Worm (Caenorhabditis elegans): Measurements from ENCODE around the gene W02B12.11.

Gene W02B12.11

DNA sequence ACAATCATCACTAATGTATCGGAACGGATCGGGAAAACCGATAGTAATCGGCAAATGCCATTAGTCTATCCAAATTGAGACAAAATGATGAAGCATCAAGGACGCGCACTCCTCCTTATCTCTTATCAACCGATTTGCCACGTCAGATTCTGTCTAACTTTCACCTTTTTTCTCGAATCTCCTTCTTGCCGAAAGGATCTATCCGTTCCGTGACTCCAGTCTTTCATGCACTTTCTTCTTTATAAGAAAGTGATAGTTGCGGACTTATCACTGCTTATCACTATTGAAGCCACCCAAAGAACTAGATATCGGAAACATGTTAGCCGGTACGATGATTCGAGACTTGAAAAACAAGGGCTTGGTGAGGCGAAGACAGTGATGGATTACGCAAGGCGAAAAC, 28.3 kb downstream of the W02B12.11 start:
- TF ChIP-seq F37D6.2 (tag; optimal IDR thresholded peaks at IDR 0.05): no peak
- peak; percentile 86 for TF ChIP-seq nhr-28 (tag; optimal IDR thresholded peaks at IDR 0.05)
- TF ChIP-seq nhr-48 (tag; optimal IDR thresholded peaks at IDR 0.05): peak; percentile 28
- TF ChIP-seq madf-9 (GFP tag; conservative IDR thresholded peaks at IDR 0.05): no peak
- TF ChIP-seq mdl-1 (tag; optimal IDR thresholded peaks at IDR 0.05): peak in 1 of 2 experiments; percentile 54
- peak; percentile 68 for TF ChIP-seq mxl-3 (GFP tag; optimal IDR thresholded peaks at IDR 0.05)
- TF ChIP-seq dmd-8 (GFP tag; IDR thresholded peaks at IDR 0.05): no peak
- TF ChIP-seq dmd-9 (GFP tag; IDR thresholded peaks at IDR 0.05): no peak
- no peak for TF ChIP-seq aha-1 (tag)
- TF ChIP-seq tag-97 (GFP tag; IDR thresholded peaks at IDR 0.05): no peak
- peak; percentile 51 for TF ChIP-seq hlh-11 (tag; optimal IDR thresholded peaks at IDR 0.05)
- TF ChIP-seq nhr-25 (tag; optimal IDR thresholded peaks at IDR 0.05; ENCODE audit: borderline replicate concordance, insufficient read depth): peak; percentile 6

DNA sequence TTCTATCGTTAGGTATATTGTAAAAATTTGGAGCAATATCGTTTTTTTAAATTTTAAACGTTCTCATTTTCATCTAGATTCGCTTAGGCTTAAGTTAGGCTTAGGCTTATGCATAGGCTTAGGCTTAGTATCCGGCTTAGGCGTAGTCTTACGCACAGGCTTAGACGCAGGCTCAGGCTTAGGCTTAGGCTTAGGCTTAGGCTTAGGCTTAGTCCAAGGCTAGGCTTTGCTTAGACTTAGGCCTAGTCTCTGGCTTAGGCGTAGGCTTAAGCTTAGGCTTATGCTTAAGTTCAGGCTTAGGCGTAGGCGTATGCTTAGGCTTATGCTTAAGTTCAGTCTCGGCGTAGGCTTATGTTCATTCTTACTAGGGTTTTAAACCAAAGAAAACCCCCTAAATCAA, 30.1 kb downstream of the W02B12.11 start:
- no peak for TF ChIP-seq hif-1 (tag; optimal IDR thresholded peaks at IDR 0.05)
- no peak for TF ChIP-seq snpc-4 (tag; optimal IDR thresholded peaks at IDR 0.05)
- TF ChIP-seq Y75B8A.6 (GFP tag; IDR thresholded peaks at IDR 0.05): no peak
- no peak for TF ChIP-seq nhr-28 (tag; optimal IDR thresholded peaks at IDR 0.05)
- TF ChIP-seq Y105C5A.15 (GFP tag; IDR thresholded peaks at IDR 0.05): no peak
- TF ChIP-seq dmd-8 (GFP tag; IDR thresholded peaks at IDR 0.05): no peak
- TF ChIP-seq nhr-25 (tag; optimal IDR thresholded peaks at IDR 0.05; ENCODE audit: borderline replicate concordance, insufficient read depth): no peak
- TF ChIP-seq mdl-1 (tag; optimal IDR thresholded peaks at IDR 0.05): no peak
- TF ChIP-seq F37D6.2 (tag; optimal IDR thresholded peaks at IDR 0.05): no peak
- TF ChIP-seq lim-7 (GFP tag; IDR thresholded peaks at IDR 0.05): no peak
- no peak for TF ChIP-seq lin-1 (GFP tag; IDR thresholded peaks at IDR 0.05)
- no peak for TF ChIP-seq ceh-28 (tag; optimal IDR thresholded peaks at IDR 0.05)
- TF ChIP-seq ZK337.2 (GFP tag; IDR thresholded peaks at IDR 0.05): no peak
- no peak for TF ChIP-seq daf-12 (tag; optimal IDR thresholded peaks at IDR 0.05)
- no peak for TF ChIP-seq unc-39 (tag; optimal IDR thresholded peaks at IDR 0.05)

DNA sequence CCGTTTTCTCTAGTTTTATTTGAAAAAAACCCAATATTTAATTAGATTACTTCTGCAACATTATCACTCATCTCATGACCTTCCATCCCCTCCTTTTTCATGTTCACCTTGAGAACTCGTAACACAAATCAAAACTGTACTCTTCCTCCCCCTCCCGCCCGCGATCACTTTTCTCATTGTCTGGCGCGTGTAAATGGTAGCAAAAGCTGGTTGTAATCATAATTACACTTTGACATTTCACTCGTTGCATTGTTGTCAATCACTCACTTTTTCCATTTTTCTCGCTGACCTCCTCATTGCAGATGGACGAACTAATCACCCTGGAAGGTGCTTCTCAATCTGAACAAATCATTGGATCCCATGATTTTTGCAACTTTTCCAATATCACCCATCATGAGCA, 36.7 kb downstream of the W02B12.11 start, which contains the start of gene npr-41:
Gene npr-41 (plus strand): TSS at position 301 of the 400 bp plus-strand sequence.
- TF ChIP-seq gei-8 (GFP tag; optimal IDR thresholded peaks at IDR 0.05) (no peak), F44E2.7 (GFP tag; IDR thresholded peaks at IDR 0.05) (no peak), mxl-2 (GFP tag; conservative IDR thresholded peaks at IDR 0.05) (no peak), mes-2 (tag; optimal IDR thresholded peaks at IDR 0.05; ENCODE audit: poor library complexity, severe bottlenecking) (no peak), set-16 (GFP tag; IDR thresholded peaks at IDR 0.05) (no peak), saeg-2 (GFP tag; IDR thresholded peaks at IDR 0.05) (no peak), ceh-20 (GFP tag; IDR thresholded peaks at IDR 0.05) (no peak), php-3 (GFP tag; IDR thresholded peaks at IDR 0.05) (no peak), daf-12 (tag; optimal IDR thresholded peaks at IDR 0.05) (no peak), dpl-1 (GFP tag; optimal IDR thresholded peaks at IDR 0.05) (no peak), spr-3 (GFP tag; optimal IDR thresholded peaks at IDR 0.05) (no peak), hif-1 (tag; optimal IDR thresholded peaks at IDR 0.05) (no peak), F37D6.2 (tag; optimal IDR thresholded peaks at IDR 0.05) (no peak), mxl-3 (GFP tag; optimal IDR thresholded peaks at IDR 0.05) (no peak), nhr-6 (tag; optimal IDR thresholded peaks at IDR 0.05) (no peak), cey-2 (tag; optimal IDR thresholded peaks at IDR 0.05; ENCODE audit: borderline replicate concordance, insufficient read depth) (no peak)

DNA sequence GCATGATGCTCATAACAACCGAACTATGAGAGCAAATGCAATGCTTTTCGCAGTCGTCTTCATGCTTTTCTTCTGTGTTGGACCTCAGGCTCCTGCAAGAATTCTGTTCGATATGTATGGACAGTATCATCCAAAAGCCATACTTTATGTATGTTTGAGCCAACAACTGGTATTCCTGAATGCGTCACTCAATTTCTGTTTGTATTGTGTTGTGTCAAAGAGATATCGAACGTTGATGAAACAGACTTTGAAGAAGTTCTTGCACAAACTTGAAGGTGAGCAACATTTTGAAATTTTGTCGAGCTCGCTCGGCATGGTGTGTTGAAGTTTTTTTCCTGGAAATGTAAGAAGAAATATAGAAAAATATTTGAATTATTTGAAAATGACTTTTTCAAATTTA, 39.3 kb downstream of the W02B12.11 start:
- TF ChIP-seq nhr-111 (GFP tag; optimal IDR thresholded peaks at IDR 0.05) (no peak), aha-1 (tag) (peak; percentile 59), unc-62 (GFP tag; optimal IDR thresholded peaks at IDR 0.05 in 1 of 2) (peak in 1 of 2 experiments; percentile 74), unc-62 (tag; optimal IDR thresholded peaks at IDR 0.05) (no peak), hlh-30 (tag; optimal IDR thresholded peaks at IDR 0.05; ENCODE audit: insufficient read depth) (no peak), unc-39 (tag; optimal IDR thresholded peaks at IDR 0.05) (no peak), zfp-3 (GFP tag; conservative IDR thresholded peaks at IDR 0.05) (no peak), ceh-62 (tag; optimal IDR thresholded peaks at IDR 0.05) (no peak)
